Worm (Caenorhabditis elegans): ENCODE results near the gene Y51A2B.9.

- TF ChIP-seq ama-1 (optimal IDR thresholded peaks at IDR 0.05), result no peak
- TF ChIP-seq ama-1 (GFP tag; optimal IDR thresholded peaks at IDR 0.05), result no peak
- no peak for TF ChIP-seq Y56A3A.18 (GFP tag; IDR thresholded peaks at IDR 0.05)
- no peak for TF ChIP-seq nfyb-1 (GFP tag; IDR thresholded peaks at IDR 0.05)
Observed at ce11 chrV:18424471-18424870, 28.9 kb upstream of the Y51A2B.9 start, which contains the start of gene ZK262.4.

Measured in whole organism, young adult.